Fruit fly (Drosophila melanogaster) whole organism: ENCODE results near the gene Schip1.

Experiments
- CG8478 ChIP-seq: fragments of >200 bp; optimal IDR thresholded peaks from 2 replicates; lab custom pipeline; 2018; ENCODE audit warnings: inconsistent platforms
- Dll ChIP-seq: fragments of >200 bp; optimal IDR thresholded peaks from 2 replicates; lab custom pipeline; 2017
- EcR ChIP-seq, 2 experiments: fragments of >200 bp; optimal IDR thresholded peaks; 2 replicates each; lab custom pipeline; 2017; ENCODE audit warnings: missing biosample characterization in 2 of 2, missing genetic modification characterization in 2 of 2, missing genetic modification reagents in 2 of 2
- pan ChIP-seq: fragments of >200 bp; optimal IDR thresholded peaks from 2 replicates; lab custom pipeline; 2017
- psq ChIP-seq: fragments of >200 bp; optimal IDR thresholded peaks from 2 replicates; lab custom pipeline; 2017
- usp ChIP-seq: fragments of >200 bp; optimal IDR thresholded peaks from 2 replicates; lab custom pipeline; 2017; ENCODE audit warnings: missing biosample characterization, missing genetic modification characterization, mixed read lengths

The Schip1 gene

dm6 chr2L:10306518-10307260 is 24.2 kb downstream of the Schip1 start, which contains the start of the genes CG5390 and CG4968:
Gene CG5390 (minus strand): TSS chr2L:10306594.
Gene CG4968 (plus strand): TSS chr2L:10306922.
- TF ChIP-seq usp (GFP tag; lab: Kevin White, UChicago), result no peak
- no peak for TF ChIP-seq EcR (GFP tag; optimal IDR thresholded peaks at IDR 0.05; lab: Kevin White, UChicago)
- TF ChIP-seq CG8478 (lab: Kevin White, UChicago), result no peak
- TF ChIP-seq psq (lab: Kevin White, UChicago), result no peak
- no peak for TF ChIP-seq Dll (lab: Kevin White, UChicago)
- no peak for TF ChIP-seq pan

dm6 chr2L:10305538-10306147 is 25.3 kb downstream of the Schip1 start:
- TF ChIP-seq usp (GFP tag; lab: Kevin White, UChicago) (no peak), EcR (GFP tag; optimal IDR thresholded peaks at IDR 0.05; lab: Kevin White, UChicago) (no peak), CG8478 (lab: Kevin White, UChicago) (no peak)

- TF ChIP-seq pan, result no peak
- TF ChIP-seq psq (lab: Kevin White, UChicago), result no peak
- TF ChIP-seq Dll (lab: Kevin White, UChicago), result no peak
- no peak for TF ChIP-seq EcR (GFP tag; optimal IDR thresholded peaks at IDR 0.05; lab: Kevin White, UChicago)
- TF ChIP-seq CG8478 (lab: Kevin White, UChicago), result no peak
- TF ChIP-seq usp (GFP tag; lab: Kevin White, UChicago), result no peak
Measured at dm6 chr2L:10303786-10304185, 27.1 kb downstream of the Schip1 start, which contains the start of gene nmd. Gene nmd (minus strand): TSS chr2L:10303947.

- TF ChIP-seq usp (GFP tag; lab: Kevin White, UChicago) (no peak), pan (no peak), psq (lab: Kevin White, UChicago) (no peak), CG8478 (lab: Kevin White, UChicago) (no peak)
Measured at dm6 chr2L:10301918-10302317, 29.0 kb downstream of the Schip1 start, which contains the start of gene CG13138. Gene CG13138 (minus strand): TSS chr2L:10302018.

dm6 chr2L:10299810-10300147 is 31.1 kb downstream of the Schip1 start, which contains the start of gene CYLD:
Gene CYLD (minus strand): TSS chr2L:10299847.
- no peak for TF ChIP-seq pan
- TF ChIP-seq usp (GFP tag; lab: Kevin White, UChicago), result no peak
- no peak for TF ChIP-seq Dll (lab: Kevin White, UChicago)
- TF ChIP-seq EcR (GFP tag; optimal IDR thresholded peaks at IDR 0.05; lab: Kevin White, UChicago), result no peak
- no peak for TF ChIP-seq CG8478 (lab: Kevin White, UChicago)
- TF ChIP-seq psq (lab: Kevin White, UChicago), result no peak

- TF ChIP-seq usp (GFP tag; lab: Kevin White, UChicago), result no peak
- no peak for TF ChIP-seq Dll (lab: Kevin White, UChicago)
- no peak for TF ChIP-seq pan
- TF ChIP-seq EcR (GFP tag; optimal IDR thresholded peaks at IDR 0.05; lab: Kevin White, UChicago), result no peak
- TF ChIP-seq CG8478 (lab: Kevin White, UChicago), result no peak
- no peak for TF ChIP-seq psq (lab: Kevin White, UChicago)
Measured at dm6 chr2L:10299077-10299809, 31.7 kb downstream of the Schip1 start.

- TF ChIP-seq pan, result no peak
- TF ChIP-seq Dll (lab: Kevin White, UChicago), result no peak
- no peak for TF ChIP-seq psq (lab: Kevin White, UChicago)
- TF ChIP-seq usp (GFP tag; lab: Kevin White, UChicago), result no peak
- no peak for TF ChIP-seq EcR (GFP tag; optimal IDR thresholded peaks at IDR 0.05; lab: Kevin White, UChicago)
- TF ChIP-seq CG8478 (lab: Kevin White, UChicago), result no peak
Measured at dm6 chr2L:10298306-10298705, 32.6 kb downstream of the Schip1 start.

dm6 chr2L:10294798-10295669 is 35.9 kb downstream of the Schip1 start, which contains the start of gene Hand:
Gene Hand (minus strand): TSS chr2L:10295385.
- no peak for TF ChIP-seq psq (lab: Kevin White, UChicago)
- no peak for TF ChIP-seq CG8478 (lab: Kevin White, UChicago)
- no peak for TF ChIP-seq usp (GFP tag; lab: Kevin White, UChicago)
- TF ChIP-seq Dll (lab: Kevin White, UChicago), result no peak
- no peak for TF ChIP-seq pan
- no peak for TF ChIP-seq EcR (GFP tag; optimal IDR thresholded peaks at IDR 0.05; lab: Kevin White, UChicago)

dm6 chr2L:10292066-10292560 is 38.8 kb downstream of the Schip1 start, which contains the start of gene Ufd4:
Gene Ufd4 (minus strand): TSS chr2L:10292365.
- no peak for TF ChIP-seq usp (GFP tag; lab: Kevin White, UChicago)
- TF ChIP-seq EcR (GFP tag; optimal IDR thresholded peaks at IDR 0.05; lab: Kevin White, UChicago), result no peak

- no peak for TF ChIP-seq CG8478 (lab: Kevin White, UChicago)
- TF ChIP-seq pan, result no peak
- no peak for TF ChIP-seq Dll (lab: Kevin White, UChicago)
- no peak for TF ChIP-seq EcR (GFP tag; optimal IDR thresholded peaks at IDR 0.05; lab: Kevin White, UChicago)
- no peak for TF ChIP-seq usp (GFP tag; lab: Kevin White, UChicago)
Measured at dm6 chr2L:10291276-10291675, 39.6 kb downstream of the Schip1 start.
